Worm (Caenorhabditis elegans): ENCODE results near the gene zyx-1.

The zyx-1 gene

DNA sequence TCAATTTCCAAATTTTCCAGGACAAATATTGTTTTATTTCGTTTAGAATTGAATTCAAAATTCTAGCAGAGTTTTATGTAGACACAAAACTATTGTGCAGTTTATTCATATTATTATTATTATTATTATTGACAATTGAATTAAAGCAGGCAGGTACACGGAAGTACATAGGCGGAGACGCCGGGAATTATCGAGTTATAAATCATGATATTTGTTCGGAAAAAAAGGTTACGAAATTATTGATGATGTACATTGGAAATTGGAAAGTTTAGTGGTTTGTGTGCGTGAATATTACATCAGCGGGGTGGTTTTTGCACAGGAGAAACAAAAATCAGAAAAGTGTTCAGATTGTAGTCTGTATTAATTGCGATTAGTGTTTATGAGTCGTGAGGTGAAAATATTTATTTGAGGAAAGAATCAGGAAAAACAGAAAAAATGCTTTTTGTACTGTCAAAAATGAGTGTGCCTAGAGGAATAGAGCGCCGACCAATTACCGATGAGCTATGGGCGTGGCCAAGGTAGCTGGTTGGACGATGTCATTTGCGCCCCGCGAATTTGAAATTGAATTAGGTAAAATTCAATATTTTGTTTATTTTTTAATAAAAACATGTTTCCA lies 19.7 kb downstream of the zyx-1 start:
- TF ChIP-seq sma-9 (GFP tag; optimal IDR thresholded peaks at IDR 0.05) (peak; percentile 26), sma-9 (tag; optimal IDR thresholded peaks at IDR 0.05) (no peak), nhr-129 (tag; optimal IDR thresholded peaks at IDR 0.05) (no peak), fos-1 (tag; optimal IDR thresholded peaks at IDR 0.05) (peak; percentile 48)

DNA sequence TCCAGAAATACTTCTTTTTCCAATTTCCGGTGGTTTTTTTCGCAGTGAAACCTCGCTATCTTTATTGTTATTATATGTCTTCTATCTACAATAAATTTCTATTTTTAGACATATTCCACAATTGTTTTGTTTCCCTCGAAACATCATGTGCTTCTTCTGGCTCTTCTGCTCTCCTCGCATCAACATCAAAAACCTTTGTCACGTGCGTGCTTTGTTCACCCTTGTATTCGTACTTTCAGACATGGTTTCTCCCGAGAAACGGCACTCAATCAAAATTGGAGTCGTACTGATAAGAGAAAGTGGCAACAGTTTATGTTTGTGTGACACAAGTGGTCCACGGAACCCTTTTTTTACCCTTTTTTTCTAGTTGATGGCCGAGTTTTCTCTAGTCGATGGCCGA lies 21.0 kb downstream of the zyx-1 start:
- no peak for TF ChIP-seq sem-4 (tag; optimal IDR thresholded peaks at IDR 0.05)
- peak; percentile 25 for TF ChIP-seq sma-3 (GFP tag; optimal IDR thresholded peaks at IDR 0.05)
- TF ChIP-seq nhr-23 (tag; optimal IDR thresholded peaks at IDR 0.05) = no peak
- no peak for TF ChIP-seq ceh-82 (tag; optimal IDR thresholded peaks at IDR 0.05)
- TF ChIP-seq sma-9 (GFP tag; optimal IDR thresholded peaks at IDR 0.05) = peak; percentile 82
- no peak for TF ChIP-seq sma-9 (tag; optimal IDR thresholded peaks at IDR 0.05)
- no peak for TF ChIP-seq Y55F3AM.14 (GFP tag; optimal IDR thresholded peaks at IDR 0.05)
- TF ChIP-seq gmeb-1 (tag; optimal IDR thresholded peaks at IDR 0.05) = peak; percentile 34
- TF ChIP-seq unc-55 (GFP tag; optimal IDR thresholded peaks at IDR 0.05) = no peak
- TF ChIP-seq nhr-6 (tag; optimal IDR thresholded peaks at IDR 0.05) = no peak
- no peak for TF ChIP-seq unc-62 (GFP tag; optimal IDR thresholded peaks at IDR 0.05)
- no peak for TF ChIP-seq ztf-4 (tag; optimal IDR thresholded peaks at IDR 0.05)
- no peak for TF ChIP-seq lin-13 (GFP tag; optimal IDR thresholded peaks at IDR 0.05)
- TF ChIP-seq nhr-237 (tag; optimal IDR thresholded peaks at IDR 0.05) = no peak
- no peak for TF ChIP-seq nhr-25 (tag; optimal IDR thresholded peaks at IDR 0.05)
- no peak for TF ChIP-seq egl-27 (tag; optimal IDR thresholded peaks at IDR 0.05)
- TF ChIP-seq zag-1 (tag; optimal IDR thresholded peaks at IDR 0.05) = no peak
- TF ChIP-seq fos-1 (tag; optimal IDR thresholded peaks at IDR 0.05) = peak; percentile 31
- no peak for TF ChIP-seq ceh-16 (tag; optimal IDR thresholded peaks at IDR 0.05)
- TF ChIP-seq F13H6.1 (tag; optimal IDR thresholded peaks at IDR 0.05) = peak; percentile 57
- TF ChIP-seq mbf-1 (tag; optimal IDR thresholded peaks at IDR 0.05) = no peak
- TF ChIP-seq elt-3 (tag; optimal IDR thresholded peaks at IDR 0.05) = no peak
- TF ChIP-seq ztf-11 (tag; optimal IDR thresholded peaks at IDR 0.05) = no peak
- no peak for TF ChIP-seq unc-39 (tag; optimal IDR thresholded peaks at IDR 0.05)
- TF ChIP-seq R02D3.7 (tag; optimal IDR thresholded peaks at IDR 0.05) = no peak
- no peak for TF ChIP-seq mab-5 (tag; optimal IDR thresholded peaks at IDR 0.05)
- TF ChIP-seq lin-39 (tag; optimal IDR thresholded peaks at IDR 0.05) = no peak
- no peak for TF ChIP-seq skn-1 (tag; optimal IDR thresholded peaks at IDR 0.05)
- no peak for TF ChIP-seq mdl-1 (tag; optimal IDR thresholded peaks at IDR 0.05)
- no peak for TF ChIP-seq blmp-1 (tag; optimal IDR thresholded peaks at IDR 0.05; ENCODE audit: insufficient read depth)
- TF ChIP-seq nhr-11 (tag; optimal IDR thresholded peaks at IDR 0.05) = no peak
- no peak for TF ChIP-seq C34F6.9 (tag; optimal IDR thresholded peaks at IDR 0.05)
- TF ChIP-seq elt-1 (tag; optimal IDR thresholded peaks at IDR 0.05) = no peak
- TF ChIP-seq dmd-4 (tag; optimal IDR thresholded peaks at IDR 0.05) = no peak
- TF ChIP-seq crh-2 (tag; optimal IDR thresholded peaks at IDR 0.05) = peak; percentile 70
- TF ChIP-seq snpc-4 (tag; optimal IDR thresholded peaks at IDR 0.05) = no peak
- no peak for TF ChIP-seq nhr-77 (tag; optimal IDR thresholded peaks at IDR 0.05)
- TF ChIP-seq alr-1 (tag; optimal IDR thresholded peaks at IDR 0.05) = no peak
- no peak for TF ChIP-seq ztf-1 (GFP tag; conservative IDR thresholded peaks at IDR 0.05)
- no peak for TF ChIP-seq lsy-2 (tag; optimal IDR thresholded peaks at IDR 0.05)
- TF ChIP-seq nhr-21 (tag; optimal IDR thresholded peaks at IDR 0.05) = no peak
- TF ChIP-seq ZK546.5 (tag; optimal IDR thresholded peaks at IDR 0.05) = no peak
- TF ChIP-seq aly-2 (tag; optimal IDR thresholded peaks at IDR 0.05) = no peak
- TF ChIP-seq nhr-129 (tag; optimal IDR thresholded peaks at IDR 0.05) = no peak
- TF ChIP-seq nhr-10 (tag; optimal IDR thresholded peaks at IDR 0.05) = no peak
- TF ChIP-seq peb-1 (tag; optimal IDR thresholded peaks at IDR 0.05) = no peak
- no peak for TF ChIP-seq lin-11 (tag; optimal IDR thresholded peaks at IDR 0.05)

Data from whole organism, L2 larva.